Worm (Caenorhabditis elegans) whole organism, mixed stage, embryonic: ENCODE measurements around the gene srsx-27.

Experiments
- M03D4.4 ChIP-seq: sonication (generic microtip); optimal IDR thresholded peaks from 2 replicates; lab custom pipeline; 2017; ENCODE audit warnings: mild to moderate bottlenecking, missing genetic modification characterization, missing compliant biosample characterization
- bed-3 ChIP-seq: fragments of 200-800 bp; sonication (Bioruptor generic); optimal IDR thresholded peaks from 3 replicates; lab custom pipeline; 2018; ENCODE audit warnings: mild to moderate bottlenecking, missing genetic modification characterization, moderate library complexity, missing compliant biosample characterization
- blmp-1 ChIP-seq: fragments of 150-350 bp; optimal IDR thresholded peaks from 2 replicates; lab custom pipeline; 2014; ENCODE audit warnings: missing biosample characterization, missing genetic modification characterization
- ceh-39 ChIP-seq: fragments of 150-350 bp; optimal IDR thresholded peaks from 2 replicates; lab custom pipeline; 2014; ENCODE audit warnings: missing biosample characterization, missing genetic modification characterization
- ceh-43 ChIP-seq: fragments of 200-800 bp; sonication (Bioruptor generic); optimal IDR thresholded peaks from 2 replicates; lab custom pipeline; 2018; ENCODE audit warnings: mild to moderate bottlenecking, missing genetic modification characterization, moderate library complexity, missing compliant biosample characterization
- ces-1 ChIP-seq: fragments of 150-350 bp; optimal IDR thresholded peaks from 2 replicates; lab custom pipeline; 2014; ENCODE audit warnings: missing biosample characterization, missing genetic modification reagents, missing genetic modification characterization
- cnd-1 ChIP-seq: fragments of 200-800 bp; sonication (Bioruptor generic); optimal IDR thresholded peaks from 2 replicates; lab custom pipeline; 2018; ENCODE audit warnings: mild to moderate bottlenecking, missing genetic modification characterization, missing compliant biosample characterization
- drap-1 ChIP-seq: fragments of 200-800 bp; sonication (Bioruptor generic); optimal IDR thresholded peaks from 3 replicates; lab custom pipeline; 2018; ENCODE audit warnings: mild to moderate bottlenecking, missing genetic modification characterization, missing compliant biosample characterization
- elt-1 ChIP-seq: sonication (generic microtip); optimal IDR thresholded peaks from 2 replicates; lab custom pipeline; 2017; ENCODE audit warnings: missing genetic modification characterization, mild to moderate bottlenecking, missing compliant biosample characterization, antibody characterized with exemption, moderate library complexity, borderline replicate concordance; ENCODE audit not compliant: insufficient read depth
- elt-3 ChIP-seq: fragments of 150-350 bp; optimal IDR thresholded peaks from 2 replicates; lab custom pipeline; 2014; ENCODE audit warnings: missing biosample characterization, missing genetic modification characterization
- flh-1 ChIP-seq: fragments of 200-800 bp; sonication (Bioruptor generic); optimal IDR thresholded peaks from 2 replicates; lab custom pipeline; 2018; ENCODE audit warnings: mild to moderate bottlenecking, missing genetic modification characterization, moderate library complexity, missing compliant biosample characterization
- ham-2 ChIP-seq: fragments of 200-800 bp; sonication (Bioruptor generic); optimal IDR thresholded peaks from 2 replicates; lab custom pipeline; 2018; ENCODE audit warnings: mild to moderate bottlenecking, missing genetic modification characterization, missing compliant biosample characterization
- hlh-1 ChIP-seq: fragments of 150-350 bp; optimal IDR thresholded peaks from 2 replicates; lab custom pipeline; 2014; ENCODE audit warnings: missing biosample characterization, missing genetic modification reagents, missing genetic modification characterization
- lin-13 ChIP-seq: fragments of 150-350 bp; optimal IDR thresholded peaks from 2 replicates; lab custom pipeline; 2014; ENCODE audit warnings: missing biosample characterization, missing genetic modification characterization
- lin-32 ChIP-seq: fragments of 200-800 bp; sonication (Bioruptor generic); optimal IDR thresholded peaks from 2 replicates; lab custom pipeline; 2018; ENCODE audit warnings: mild to moderate bottlenecking, missing genetic modification characterization, missing compliant biosample characterization
- mab-5 ChIP-seq: fragments of 150-350 bp; optimal IDR thresholded peaks from 2 replicates; lab custom pipeline; 2014; ENCODE audit warnings: missing biosample characterization, missing genetic modification characterization
- mep-1 ChIP-seq: fragments of 150-350 bp; optimal IDR thresholded peaks from 2 replicates; lab custom pipeline; 2017; ENCODE audit warnings: missing biosample characterization, missing genetic modification reagents, missing genetic modification characterization, inconsistent platforms
- nhr-12 ChIP-seq: fragments of 150-350 bp; optimal IDR thresholded peaks from 2 replicates; lab custom pipeline; 2014; ENCODE audit warnings: missing biosample characterization, missing genetic modification characterization
- nhr-2 ChIP-seq: fragments of 150-350 bp; optimal IDR thresholded peaks from 2 replicates; lab custom pipeline; 2014; ENCODE audit warnings: missing biosample characterization, missing genetic modification characterization
- nhr-237 ChIP-seq: fragments of 150-350 bp; optimal IDR thresholded peaks from 2 replicates; lab custom pipeline; 2014; ENCODE audit warnings: missing biosample characterization, missing genetic modification characterization
- nhr-76 ChIP-seq: sonication (generic microtip); optimal IDR thresholded peaks from 2 replicates; lab custom pipeline; 2017; ENCODE audit warnings: missing biosample characterization, missing genetic modification characterization
- pha-4 ChIP-seq: fragments of 150-350 bp; optimal IDR thresholded peaks from 2 replicates; lab custom pipeline; 2018; ENCODE audit warnings: missing biosample characterization, missing genetic modification reagents, missing genetic modification characterization
- sem-2 ChIP-seq: fragments of 200-800 bp; sonication (Bioruptor generic); optimal IDR thresholded peaks from 2 replicates; lab custom pipeline; 2018; ENCODE audit warnings: mild to moderate bottlenecking, missing genetic modification characterization, missing compliant biosample characterization
- sptf-1 ChIP-seq: sonication (generic microtip); optimal IDR thresholded peaks from 2 replicates; lab custom pipeline; 2017; ENCODE audit warnings: mild to moderate bottlenecking, missing genetic modification characterization, moderate library complexity, missing compliant biosample characterization
- tbx-8 ChIP-seq: fragments of 200-800 bp; sonication (Bioruptor generic); optimal IDR thresholded peaks from 2 replicates; lab custom pipeline; 2018; ENCODE audit warnings: mild to moderate bottlenecking, missing genetic modification characterization, moderate library complexity, missing compliant biosample characterization
- unc-120 ChIP-seq: sonication (generic microtip); optimal IDR thresholded peaks from 2 replicates; lab custom pipeline; 2017; ENCODE audit warnings: missing genetic modification characterization, missing compliant biosample characterization; ENCODE audit not compliant: poor library complexity, severe bottlenecking
- unc-39 ChIP-seq: fragments of 150-350 bp; optimal IDR thresholded peaks from 2 replicates; lab custom pipeline; 2014; ENCODE audit warnings: missing biosample characterization, missing genetic modification characterization
- unc-62 ChIP-seq: fragments of 150-350 bp; optimal IDR thresholded peaks from 2 replicates; lab custom pipeline; 2014; ENCODE audit warnings: missing biosample characterization, missing genetic modification reagents, missing genetic modification characterization
- zip-8 ChIP-seq: fragments of 150-350 bp; optimal IDR thresholded peaks from 2 replicates; lab custom pipeline; 2014; ENCODE audit warnings: missing biosample characterization, missing genetic modification characterization
- ztf-11 ChIP-seq: fragments of 150-350 bp; optimal IDR thresholded peaks from 2 replicates; lab custom pipeline; 2014; ENCODE audit warnings: missing biosample characterization, missing genetic modification characterization

Gene srsx-27

DNA sequence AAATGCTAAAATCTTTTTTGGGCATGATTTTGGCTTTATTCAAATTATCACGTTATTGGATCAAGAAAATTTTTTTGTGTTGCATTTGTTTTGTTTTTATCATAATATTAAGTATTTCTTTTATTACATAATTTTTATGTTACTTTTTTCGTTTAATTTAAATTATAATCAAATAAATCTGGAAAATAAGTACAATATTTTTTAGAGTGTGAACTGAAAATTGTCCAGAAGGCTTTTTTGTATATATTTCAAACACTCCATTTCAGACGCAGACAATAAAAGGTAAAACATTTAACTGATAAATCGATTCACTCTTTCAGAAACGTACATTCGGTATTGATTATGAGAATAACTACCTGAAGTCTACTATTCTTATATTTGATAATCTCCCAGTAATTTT lies 42.5 kb upstream of the srsx-27 start, which contains the start of gene C08B6.11:
C08B6.11 (plus strand) TSS at position 301 of the 400 bp plus-strand sequence.
- no peak for TF ChIP-seq lin-32 (GFP tag; lab: Kevin White, UChicago)
- no peak for TF ChIP-seq drap-1 (GFP tag; lab: Kevin White, UChicago)
- no peak for TF ChIP-seq elt-1
- TF ChIP-seq ztf-11 = no peak
- TF ChIP-seq cnd-1 (tag; lab: Kevin White, UChicago) = no peak
- TF ChIP-seq nhr-2 (tag; lab: Kevin White, UChicago) = no peak
- no peak for TF ChIP-seq nhr-237 (tag; lab: Kevin White, UChicago)
- TF ChIP-seq nhr-76 (tag; lab: Kevin White, UChicago) = no peak
- no peak for TF ChIP-seq ceh-39 (tag; lab: Kevin White, UChicago)
- TF ChIP-seq, all 35 proteins: peak for 0

ce11 chrV:10111129-10111528 lies 38.7 kb upstream of the srsx-27 start:
- TF ChIP-seq lin-13 (tag; lab: Kevin White, UChicago) (no peak), nhr-12 (tag; lab: Kevin White, UChicago) (no peak), hlh-1 (tag; lab: Kevin White, UChicago) (no peak), zip-8 (tag; lab: Kevin White, UChicago) (no peak), cnd-1 (tag; lab: Kevin White, UChicago) (no peak), ham-2 (GFP tag; lab: Kevin White, UChicago) (no peak), flh-1 (GFP tag; lab: Kevin White, UChicago) (no peak), blmp-1 (tag; lab: Kevin White, UChicago) (no peak)

- TF ChIP-seq bed-3 (GFP tag; lab: Kevin White, UChicago) = no peak
- no peak for TF ChIP-seq hlh-1 (tag; lab: Kevin White, UChicago)
- TF ChIP-seq blmp-1 (tag; lab: Kevin White, UChicago) = no peak
- no peak for TF ChIP-seq ham-2 (GFP tag; lab: Kevin White, UChicago)
- TF ChIP-seq elt-1 = no peak
- no peak for TF ChIP-seq tbx-8 (GFP tag; lab: Kevin White, UChicago)
- TF ChIP-seq zip-8 (tag; lab: Kevin White, UChicago) = no peak
- no peak for TF ChIP-seq mab-5 (tag; lab: Kevin White, UChicago)
- no peak for TF ChIP-seq ceh-43 (GFP tag; lab: Kevin White, UChicago)
- no peak for TF ChIP-seq unc-120
- no peak for TF ChIP-seq M03D4.4 (tag; lab: Kevin White, UChicago)
- TF ChIP-seq unc-62 (GFP tag; lab: Kevin White, UChicago) = no peak
- TF ChIP-seq ceh-39 (tag; lab: Kevin White, UChicago) = no peak
- TF ChIP-seq pha-4 (tag; lab: Kevin White, UChicago) = no peak
- TF ChIP-seq mep-1 (tag; lab: Kevin White, UChicago) = no peak
- no peak for TF ChIP-seq nhr-12 (tag; lab: Kevin White, UChicago)
- no peak for TF ChIP-seq elt-3 (tag; lab: Kevin White, UChicago)
Measured at ce11 chrV:10112187-10112586, 37.6 kb upstream of the srsx-27 start, which contains the start of gene C08B6.3. C08B6.3 (minus strand) TSS chrV:10112287.

- no peak for TF ChIP-seq sem-2
Measured at ce11 chrV:10114329-10114728, 35.5 kb upstream of the srsx-27 start, which contains the start of gene cht-5. cht-5 (plus strand) TSS chrV:10114629.

ce11 chrV:10117465-10117864 lies 32.4 kb upstream of the srsx-27 start, which contains the start of gene C08B6.5:
C08B6.5 (plus strand) TSS chrV:10117765.
- TF ChIP-seq pha-4 (tag; lab: Kevin White, UChicago) = no peak
- no peak for TF ChIP-seq drap-1 (GFP tag; lab: Kevin White, UChicago)
- TF ChIP-seq nhr-237 (tag; lab: Kevin White, UChicago) = no peak
- TF ChIP-seq ceh-43 (GFP tag; lab: Kevin White, UChicago) = no peak
- no peak for TF ChIP-seq blmp-1 (tag; lab: Kevin White, UChicago)
- no peak for TF ChIP-seq lin-13 (tag; lab: Kevin White, UChicago)
- TF ChIP-seq, all 35 proteins: peak for 0

ce11 chrV:10120898-10121297 lies 28.9 kb upstream of the srsx-27 start, which contains the start of gene srxa-18:
srxa-18 (minus strand) TSS chrV:10120997.
- TF ChIP-seq sptf-1 (tag; lab: Kevin White, UChicago) = no peak
- TF ChIP-seq nhr-12 (tag; lab: Kevin White, UChicago) = no peak
- TF ChIP-seq unc-39 (tag; lab: Kevin White, UChicago) = no peak
- no peak for TF ChIP-seq bed-3 (GFP tag; lab: Kevin White, UChicago)
- TF ChIP-seq drap-1 (GFP tag; lab: Kevin White, UChicago) = no peak
- no peak for TF ChIP-seq nhr-237 (tag; lab: Kevin White, UChicago)
- no peak for TF ChIP-seq ces-1 (GFP tag; lab: Kevin White, UChicago)
- TF ChIP-seq nhr-76 (tag; lab: Kevin White, UChicago) = no peak
- no peak for TF ChIP-seq blmp-1 (tag; lab: Kevin White, UChicago)
- no peak for TF ChIP-seq elt-1
- no peak for TF ChIP-seq sem-2
- no peak for TF ChIP-seq flh-1 (GFP tag; lab: Kevin White, UChicago)
- TF ChIP-seq unc-62 (GFP tag; lab: Kevin White, UChicago) = no peak
- no peak for TF ChIP-seq M03D4.4 (tag; lab: Kevin White, UChicago)
- no peak for TF ChIP-seq mab-5 (tag; lab: Kevin White, UChicago)
- no peak for TF ChIP-seq ztf-11
